Worm (Caenorhabditis elegans): ENCODE data around the gene srh-166.

DNA sequence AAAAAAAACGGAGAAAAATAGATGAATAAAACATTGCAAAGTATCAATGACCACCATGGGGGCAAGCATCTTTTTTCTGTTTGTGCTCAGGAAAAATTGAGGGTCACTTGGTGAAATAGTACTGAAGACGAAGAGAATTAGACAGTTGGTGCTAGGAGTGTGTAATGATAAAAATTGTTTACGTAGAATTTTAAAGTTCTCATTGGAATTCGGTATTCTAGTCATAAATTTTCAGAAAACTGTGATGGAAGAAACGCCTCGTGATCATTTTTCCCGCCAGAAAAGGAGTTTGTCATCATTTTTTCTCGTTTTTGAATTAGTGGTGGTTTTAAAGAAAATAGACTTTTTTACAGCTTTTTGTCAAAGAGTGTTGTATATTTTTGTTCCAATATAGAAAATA is 18.9 kb upstream of the srh-166 start:
- TF ChIP-seq nhr-76 (tag; optimal IDR thresholded peaks at IDR 0.05) (no peak), ama-1 (optimal IDR thresholded peaks at IDR 0.05) (no peak), pqm-1 (tag; optimal IDR thresholded peaks at IDR 0.05) (no peak), nhr-23 (tag; optimal IDR thresholded peaks at IDR 0.05) (no peak), nhr-11 (tag; optimal IDR thresholded peaks at IDR 0.05) (no peak), fos-1 (tag; optimal IDR thresholded peaks at IDR 0.05) (no peak), nhr-77 (tag; optimal IDR thresholded peaks at IDR 0.05) (no peak), elt-1 (tag; optimal IDR thresholded peaks at IDR 0.05) (no peak), egl-27 (tag; optimal IDR thresholded peaks at IDR 0.05) (no peak), egl-5 (tag; optimal IDR thresholded peaks at IDR 0.05) (no peak), ceh-28 (tag; optimal IDR thresholded peaks at IDR 0.05) (no peak), nfya-1 (tag; optimal IDR thresholded peaks at IDR 0.05; ENCODE audit: insufficient read depth) (no peak), R02D3.7 (tag; optimal IDR thresholded peaks at IDR 0.05) (no peak), ceh-16 (tag; optimal IDR thresholded peaks at IDR 0.05) (no peak)

Measured in whole organism, L3 larva.